Fruit fly (Drosophila melanogaster): ENCODE measurements around the gene bip1.

The bip1 gene

DNA sequence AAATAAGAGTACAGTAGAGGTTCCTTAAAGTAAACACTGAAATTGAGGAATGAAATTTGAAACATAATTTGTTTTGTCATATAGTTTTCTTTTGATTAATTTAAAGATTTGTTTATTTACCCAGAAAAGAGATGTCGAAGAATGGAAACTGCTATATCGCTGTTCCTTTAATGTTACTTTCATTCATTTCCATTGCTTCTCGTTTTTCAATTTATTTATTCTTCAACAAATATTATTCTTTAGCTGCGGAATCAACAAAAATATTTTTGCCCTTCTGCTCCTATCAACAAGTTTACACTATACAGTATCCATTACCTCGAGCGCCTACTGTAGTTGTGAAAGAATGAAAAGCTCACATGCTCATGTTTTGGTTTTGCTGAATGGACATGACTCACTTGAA is 17.6 kb upstream of the bip1 start:
- no peak for TF ChIP-seq brk (GFP tag; optimal IDR thresholded peaks at IDR 0.05)
- TF ChIP-seq CG9705 (GFP tag; optimal IDR thresholded peaks at IDR 0.05) = no peak
- TF ChIP-seq CG32264 (GFP tag; optimal IDR thresholded peaks at IDR 0.05) = no peak
- TF ChIP-seq Mio (GFP tag; optimal IDR thresholded peaks at IDR 0.05) = no peak
- peak; percentile 6 for TF ChIP-seq fru (GFP tag; optimal IDR thresholded peaks at IDR 0.05)
- TF ChIP-seq Hr83 (GFP tag; optimal IDR thresholded peaks at IDR 0.05; ENCODE audit: poor library complexity, severe bottlenecking) = no peak
- no peak for TF ChIP-seq woc (GFP tag; optimal IDR thresholded peaks at IDR 0.05)
- no peak for TF ChIP-seq usp (GFP tag; optimal IDR thresholded peaks at IDR 0.05)
- no peak for TF ChIP-seq br (GFP tag; optimal IDR thresholded peaks at IDR 0.05)
- no peak for TF ChIP-seq OdsH (GFP tag; optimal IDR thresholded peaks at IDR 0.05)
- peak in 1 of 2 experiments; percentile 26 for TF ChIP-seq foxo (GFP tag; optimal IDR thresholded peaks at IDR 0.05)
- TF ChIP-seq Vsx2 (GFP tag; optimal IDR thresholded peaks at IDR 0.05; ENCODE audit: partially characterized antibody) = no peak
- TF ChIP-seq lola (GFP tag; optimal IDR thresholded peaks at IDR 0.05) = no peak
- no peak for TF ChIP-seq Rel (GFP tag; optimal IDR thresholded peaks at IDR 0.05)
- no peak for TF ChIP-seq Rel (tag; optimal IDR thresholded peaks at IDR 0.05)
- no peak for TF ChIP-seq Hr78 (GFP tag; optimal IDR thresholded peaks at IDR 0.05)
- no peak for TF ChIP-seq dmrt93B (GFP tag; optimal IDR thresholded peaks at IDR 0.05)
- TF ChIP-seq jim (GFP tag; optimal IDR thresholded peaks at IDR 0.05) = no peak
- TF ChIP-seq GATAd (GFP tag; optimal IDR thresholded peaks at IDR 0.05) = no peak
- TF ChIP-seq Jra (GFP tag; optimal IDR thresholded peaks at IDR 0.05) = no peak
- no peak for TF ChIP-seq CrebA (GFP tag; optimal IDR thresholded peaks at IDR 0.05; ENCODE audit: borderline replicate concordance)
- no peak for TF ChIP-seq ey (GFP tag; optimal IDR thresholded peaks at IDR 0.05)
- TF ChIP-seq h (GFP tag; optimal IDR thresholded peaks at IDR 0.05) = peak; percentile 18
- TF ChIP-seq Myc (optimal IDR thresholded peaks at IDR 0.05) = no peak
- no peak for TF ChIP-seq Hnf4 (GFP tag; optimal IDR thresholded peaks at IDR 0.05)
- no peak for TF ChIP-seq tai (GFP tag; optimal IDR thresholded peaks at IDR 0.05)
- TF ChIP-seq HLH106 (tag; optimal IDR thresholded peaks at IDR 0.05) = peak; percentile 19
- TF ChIP-seq Dif (GFP tag; optimal IDR thresholded peaks at IDR 0.05; ENCODE audit: partially characterized antibody) = no peak
- no peak for TF ChIP-seq N (GFP tag; optimal IDR thresholded peaks at IDR 0.05)
- no peak for TF ChIP-seq Dfd (GFP tag; optimal IDR thresholded peaks at IDR 0.05)
- no peak for TF ChIP-seq psq (GFP tag; optimal IDR thresholded peaks at IDR 0.05)
- TF ChIP-seq Sp1 (GFP tag; optimal IDR thresholded peaks at IDR 0.05) = no peak
- TF ChIP-seq Abd-B (GFP tag; optimal IDR thresholded peaks at IDR 0.05) = no peak

- TF ChIP-seq psq (GFP tag; optimal IDR thresholded peaks at IDR 0.05) = no peak
- no peak for TF ChIP-seq Sp1 (GFP tag; optimal IDR thresholded peaks at IDR 0.05)
- TF ChIP-seq CG9705 (GFP tag; optimal IDR thresholded peaks at IDR 0.05) = no peak
- TF ChIP-seq h (GFP tag; optimal IDR thresholded peaks at IDR 0.05) = no peak
- TF ChIP-seq Jra (GFP tag; optimal IDR thresholded peaks at IDR 0.05) = no peak
- TF ChIP-seq ey (GFP tag; optimal IDR thresholded peaks at IDR 0.05) = no peak
- no peak for TF ChIP-seq sv (GFP tag; optimal IDR thresholded peaks at IDR 0.05)
- TF ChIP-seq brk (GFP tag; optimal IDR thresholded peaks at IDR 0.05) = no peak
- TF ChIP-seq lola (GFP tag; optimal IDR thresholded peaks at IDR 0.05) = no peak
- no peak for TF ChIP-seq Myc (optimal IDR thresholded peaks at IDR 0.05)
- TF ChIP-seq Hnf4 (GFP tag; optimal IDR thresholded peaks at IDR 0.05) = no peak
- no peak for TF ChIP-seq pan (optimal IDR thresholded peaks at IDR 0.05)
- no peak for TF ChIP-seq dsf (GFP tag; optimal IDR thresholded peaks at IDR 0.05; ENCODE audit: borderline replicate concordance)
- TF ChIP-seq Dif (GFP tag; optimal IDR thresholded peaks at IDR 0.05; ENCODE audit: partially characterized antibody) = no peak
- TF ChIP-seq Hr83 (GFP tag; optimal IDR thresholded peaks at IDR 0.05; ENCODE audit: poor library complexity, severe bottlenecking) = no peak
- no peak for TF ChIP-seq jim (GFP tag; optimal IDR thresholded peaks at IDR 0.05)
Observed at dm6 chr3L:8074944-8075343, 16.4 kb upstream of the bip1 start.

- TF ChIP-seq Hr83 (GFP tag; optimal IDR thresholded peaks at IDR 0.05; ENCODE audit: poor library complexity, severe bottlenecking) = no peak
- no peak for TF ChIP-seq psq (GFP tag; optimal IDR thresholded peaks at IDR 0.05)
- TF ChIP-seq tai (GFP tag; optimal IDR thresholded peaks at IDR 0.05) = no peak
- TF ChIP-seq dsf (GFP tag; optimal IDR thresholded peaks at IDR 0.05; ENCODE audit: borderline replicate concordance) = no peak
- no peak for TF ChIP-seq Rel (GFP tag; optimal IDR thresholded peaks at IDR 0.05)
- no peak for TF ChIP-seq Rel (tag; optimal IDR thresholded peaks at IDR 0.05)
- TF ChIP-seq jim (GFP tag; optimal IDR thresholded peaks at IDR 0.05) = no peak
- TF ChIP-seq CrebA (GFP tag; optimal IDR thresholded peaks at IDR 0.05; ENCODE audit: borderline replicate concordance) = no peak
- TF ChIP-seq rgr (GFP tag; optimal IDR thresholded peaks at IDR 0.05) = no peak
- TF ChIP-seq HLH106 (tag; optimal IDR thresholded peaks at IDR 0.05) = no peak
- no peak for TF ChIP-seq br (GFP tag; optimal IDR thresholded peaks at IDR 0.05)
Observed at dm6 chr3L:8073872-8074271, 15.4 kb upstream of the bip1 start.

All from whole organism, wandering third instar larva.